Fruit fly (Drosophila melanogaster) Kc167 (cell line): ENCODE data around the gene zuc.

Experiments
- Myc ChIP-seq: fragments of >200 bp; optimal IDR thresholded peaks from 2 replicates; lab custom pipeline; 2017; ENCODE audit warnings: missing external identifiers
- Sin3A ChIP-seq: fragments of >200 bp; optimal IDR thresholded peaks from 2 replicates; lab custom pipeline; 2018; ENCODE audit warnings: missing external identifiers
- h ChIP-seq: fragments of >200 bp; optimal IDR thresholded peaks from 3 replicates; lab custom pipeline; 2018; ENCODE audit warnings: missing external identifiers
- insv ChIP-seq: fragments of >200 bp; optimal IDR thresholded peaks from 3 replicates; lab custom pipeline; 2018; ENCODE audit warnings: missing external identifiers
- psq ChIP-seq: fragments of >200 bp; optimal IDR thresholded peaks from 2 replicates; lab custom pipeline; 2017; ENCODE audit warnings: missing external identifiers
- ttk ChIP-seq: sonication (Bioruptor generic); optimal IDR thresholded peaks from 2 replicates; lab custom pipeline; 2017; ENCODE audit warnings: missing external identifiers

DNA sequence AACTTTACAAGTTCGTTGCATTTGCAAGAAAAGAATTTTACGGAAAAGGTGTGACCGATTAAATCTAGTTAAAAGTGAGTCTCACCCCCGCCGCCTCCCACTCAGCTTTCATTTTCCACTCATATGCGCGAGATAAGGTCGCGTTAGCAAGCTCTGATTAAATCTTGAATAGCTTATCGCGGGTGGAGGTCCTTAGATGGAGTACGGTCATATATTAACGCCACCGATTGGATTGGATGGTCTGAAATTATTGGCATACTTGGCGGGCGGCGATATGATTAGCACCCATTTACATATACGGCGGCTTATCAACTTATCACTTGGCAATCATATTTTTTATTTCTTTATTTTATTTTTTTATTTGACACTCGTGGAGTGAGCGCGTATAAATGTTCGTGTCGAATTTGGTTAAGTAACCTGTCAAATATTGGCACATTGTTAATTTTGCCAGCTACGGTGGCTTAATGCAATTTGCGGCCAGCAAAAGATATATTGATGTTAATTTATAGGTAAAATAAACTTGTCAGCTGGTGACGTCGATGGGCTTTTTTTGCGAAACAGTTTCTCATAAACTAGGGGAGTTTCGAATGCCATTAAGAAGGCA is 40.0 kb upstream of the zuc start:
- no peak for TF ChIP-seq Myc (lab: Kevin White, UChicago)
- no peak for TF ChIP-seq psq (lab: Kevin White, UChicago)
- TF ChIP-seq ttk, result no peak
- no peak for TF ChIP-seq Sin3A
- TF ChIP-seq h, result no peak
- no peak for TF ChIP-seq insv
